Worm (Caenorhabditis elegans) whole organism, late embryonic: ENCODE measurements around the gene unc-44.

Experiments
- ama-1 ChIP-seq: fragments of 150-350 bp; optimal IDR thresholded peaks from 2 replicates; lab custom pipeline; 2014
- dmd-4 ChIP-seq: sonication (generic microtip); optimal IDR thresholded peaks from 2 replicates; lab custom pipeline; 2016; ENCODE audit warnings: borderline replicate concordance, missing genetic modification characterization, missing compliant biosample characterization
- elt-2 ChIP-seq: sonication (generic microtip); optimal IDR thresholded peaks from 2 replicates; lab custom pipeline; 2016; ENCODE audit warnings: missing genetic modification reagents, missing genetic modification characterization, missing compliant biosample characterization
- ets-4 ChIP-seq: sonication (generic microtip); optimal IDR thresholded peaks from 2 replicates; lab custom pipeline; 2016; ENCODE audit warnings: missing genetic modification characterization, missing compliant biosample characterization
- nhr-11 ChIP-seq: fragments of 150-350 bp; optimal IDR thresholded peaks from 2 replicates; lab custom pipeline; 2014; ENCODE audit warnings: missing biosample characterization, missing genetic modification characterization
- odd-2 ChIP-seq: sonication (generic microtip); optimal IDR thresholded peaks from 2 replicates; lab custom pipeline; 2017; ENCODE audit warnings: antibody characterized with exemption, mild to moderate bottlenecking, missing genetic modification characterization, missing compliant biosample characterization
- pha-4 ChIP-seq: fragments of 150-350 bp; optimal IDR thresholded peaks from 2 replicates; lab custom pipeline; 2018; ENCODE audit warnings: missing biosample characterization, missing genetic modification reagents, missing genetic modification characterization
- unc-3 ChIP-seq, 2 experiments: fragments of 200-800 bp in 1 of 2; sonication (Bioruptor generic) in 1 of 2; sonication (generic microtip) in 1 of 2; conservative IDR thresholded peaks in 1 of 2; optimal IDR thresholded peaks in 1 of 2; 2 replicates each; pipeline versions ENCODE4 v1.3.6 to Lab custom; 2016 to 2022; ENCODE audit warnings: missing compliant biosample characterization in 2 of 2, missing genetic modification characterization in 2 of 2, missing genetic modification reagents in 1 of 2
- unc-42 ChIP-seq: sonication (generic microtip); optimal IDR thresholded peaks from 2 replicates; lab custom pipeline; 2016; ENCODE audit warnings: missing genotype, missing genetic modification characterization, missing compliant biosample characterization

DNA sequence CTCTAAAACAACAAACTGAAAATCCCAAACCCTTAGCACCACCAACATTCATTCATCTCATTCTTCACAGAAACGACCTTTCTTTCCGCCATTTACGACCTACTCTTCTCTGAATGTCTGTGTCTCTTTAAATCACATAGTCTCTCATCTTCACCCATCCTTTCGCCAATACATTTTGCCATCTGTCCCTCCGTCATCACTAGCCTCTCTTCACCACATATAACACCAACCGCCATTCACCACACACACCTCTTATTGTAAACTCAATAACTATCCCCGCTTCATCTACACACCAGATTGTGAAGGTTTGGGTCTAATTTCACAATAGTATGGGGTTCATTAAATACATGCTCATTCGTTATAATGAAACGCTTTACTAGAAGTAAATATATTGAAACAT, 4.8 kb upstream of the unc-44 start:
- TF ChIP-seq ama-1 (lab: Kevin White, UChicago) (no peak), unc-3 (GFP tag; conservative IDR thresholded peaks at IDR 0.05; lab: Robert Waterston, UW) (no peak), unc-3 (tag; optimal IDR thresholded peaks at IDR 0.05; lab: Kevin White, UChicago) (no peak), ets-4 (tag; lab: Kevin White, UChicago) (no peak), odd-2 (tag; lab: Kevin White, UChicago) (no peak), unc-42 (tag; lab: Kevin White, UChicago) (peak; percentile 39), elt-2 (tag; lab: Kevin White, UChicago) (no peak), nhr-11 (tag; lab: Kevin White, UChicago) (no peak), pha-4 (tag; lab: Kevin White, UChicago) (no peak), dmd-4 (tag; lab: Kevin White, UChicago) (no peak)
